Fruit fly (Drosophila melanogaster) whole organism, prepupa: ENCODE data around the gene CG42570.

Experiments
- Blimp-1 ChIP-seq: fragments of 200-800 bp; sonication (Bioruptor generic); optimal IDR thresholded peaks from 3 replicates; lab custom pipeline; 2017; ENCODE audit warnings: missing biosample characterization, missing genetic modification characterization, mild to moderate bottlenecking, moderate library complexity, missing genetic modification reagents
- CG10631 ChIP-seq: fragments of 200-800 bp; sonication (Bioruptor generic); optimal IDR thresholded peaks from 2 replicates; lab custom pipeline; 2016; ENCODE audit warnings: missing biosample characterization, missing genetic modification characterization
- CG10669 ChIP-seq: fragments of 200-800 bp; sonication (Bioruptor generic); optimal IDR thresholded peaks from 3 replicates; lab custom pipeline; 2018; ENCODE audit warnings: missing biosample characterization, mild to moderate bottlenecking, missing genetic modification characterization, moderate library complexity
- CG11294 ChIP-seq: fragments of 200-800 bp; sonication (Bioruptor generic); IDR thresholded peaks from 2 replicates; pipeline ENCODE4 v1.3.6; 2022; ENCODE audit warnings: missing biosample characterization, missing genetic modification characterization
- CG11762 ChIP-seq: fragments of 200-800 bp; sonication (Bioruptor generic); optimal IDR thresholded peaks from 3 replicates; lab custom pipeline; 2016; ENCODE audit warnings: missing biosample characterization, missing genetic modification characterization; ENCODE audit not compliant: insufficient read depth
- CG15336 ChIP-seq: fragments of 200-800 bp; sonication (Bioruptor generic); IDR thresholded peaks from 2 replicates; pipeline ENCODE4 v1.3.6; 2022; ENCODE audit warnings: missing biosample characterization, missing genetic modification characterization
- CG1621 ChIP-seq: fragments of 200-800 bp; sonication (Bioruptor generic); optimal IDR thresholded peaks from 3 replicates; lab custom pipeline; 2018; ENCODE audit warnings: missing biosample characterization, mild to moderate bottlenecking, missing genetic modification characterization
- CG16779 ChIP-seq: fragments of 200-800 bp; sonication (Bioruptor generic); optimal IDR thresholded peaks from 3 replicates; lab custom pipeline; 2017; ENCODE audit warnings: missing biosample characterization, mild to moderate bottlenecking, missing genetic modification characterization
- CG3032 ChIP-seq: fragments of 200-800 bp; optimal IDR thresholded peaks from 2 replicates; lab custom pipeline; 2019; ENCODE audit warnings: missing biosample characterization, mild to moderate bottlenecking, missing genetic modification characterization, moderate library complexity
- CG31627 ChIP-seq: fragments of 200-800 bp; sonication (Bioruptor generic); optimal IDR thresholded peaks from 3 replicates; lab custom pipeline; 2016; ENCODE audit warnings: missing biosample characterization, missing genetic modification characterization
- CG34406 ChIP-seq: fragments of 200-800 bp; sonication (Bioruptor generic); optimal IDR thresholded peaks from 3 replicates; lab custom pipeline; 2016; ENCODE audit warnings: missing biosample characterization, missing genetic modification characterization
- CG3919 ChIP-seq: fragments of 200-800 bp; sonication (Bioruptor generic); optimal IDR thresholded peaks from 3 replicates; lab custom pipeline; 2016; ENCODE audit warnings: missing biosample characterization, missing genetic modification characterization
- CG6276 ChIP-seq: fragments of 200-800 bp; sonication (Bioruptor generic); optimal IDR thresholded peaks from 2 replicates; lab custom pipeline; 2017; ENCODE audit warnings: missing biosample characterization, mild to moderate bottlenecking, missing genetic modification characterization
- CG6792 ChIP-seq: fragments of 200-800 bp; sonication (Bioruptor generic); optimal IDR thresholded peaks from 3 replicates; lab custom pipeline; 2016; ENCODE audit warnings: missing biosample characterization, missing genetic modification characterization
- CG6808 ChIP-seq: fragments of 200-800 bp; sonication (Bioruptor generic); optimal IDR thresholded peaks from 3 replicates; lab custom pipeline; 2017; ENCODE audit warnings: missing biosample characterization, missing genetic modification characterization, mild to moderate bottlenecking, moderate library complexity, missing genetic modification reagents
- CG6854 ChIP-seq: fragments of 200-800 bp; sonication (Bioruptor generic); optimal IDR thresholded peaks from 2 replicates; lab custom pipeline; 2017; ENCODE audit warnings: missing biosample characterization, mild to moderate bottlenecking, missing genetic modification characterization
- CG7368 ChIP-seq: fragments of 200-800 bp; sonication (Bioruptor generic); optimal IDR thresholded peaks from 3 replicates; lab custom pipeline; 2016; ENCODE audit warnings: missing biosample characterization, missing genetic modification characterization
- CG8119 ChIP-seq: fragments of 200-800 bp; sonication (Bioruptor generic); IDR thresholded peaks from 3 replicates; pipeline ENCODE4 v1.3.6; 2022; ENCODE audit warnings: missing biosample characterization, missing genetic modification characterization
- CG8319 ChIP-seq: fragments of 200-800 bp; sonication (Bioruptor generic); optimal IDR thresholded peaks from 3 replicates; lab custom pipeline; 2016; ENCODE audit warnings: missing biosample characterization, missing genetic modification characterization
- CG9139 ChIP-seq: fragments of 200-800 bp; sonication (Bioruptor generic); optimal IDR thresholded peaks from 3 replicates; lab custom pipeline; 2017; ENCODE audit warnings: missing biosample characterization, mild to moderate bottlenecking, missing genetic modification characterization
- Ets21C ChIP-seq: fragments of 200-800 bp; sonication (Bioruptor generic); optimal IDR thresholded peaks from 3 replicates; lab custom pipeline; 2016; ENCODE audit warnings: missing biosample characterization, missing genetic modification characterization
- Ets96B ChIP-seq: fragments of 200-800 bp; optimal IDR thresholded peaks from 2 replicates; lab custom pipeline; 2019; ENCODE audit warnings: missing biosample characterization, mild to moderate bottlenecking, missing genetic modification characterization, moderate library complexity
- Gug ChIP-seq: fragments of 200-800 bp; sonication (Bioruptor generic); IDR thresholded peaks from 2 replicates; pipeline ENCODE4 v1.3.6; 2022; ENCODE audit warnings: missing biosample characterization, missing genetic modification characterization
- Hr38 ChIP-seq: sonication (Bioruptor generic); optimal IDR thresholded peaks from 2 replicates; lab custom pipeline; 2016; ENCODE audit warnings: missing biosample characterization, missing genetic modification characterization
- Hr39 ChIP-seq: fragments of 200-800 bp; sonication (Bioruptor generic); optimal IDR thresholded peaks from 2 replicates; lab custom pipeline; 2016; ENCODE audit warnings: missing biosample characterization, missing genetic modification characterization
- Hr4 ChIP-seq: fragments of 200-800 bp; sonication (Bioruptor generic); optimal IDR thresholded peaks from 3 replicates; lab custom pipeline; 2016; ENCODE audit warnings: missing biosample characterization, missing genetic modification characterization
- Met ChIP-seq: fragments of 200-800 bp; sonication (Bioruptor generic); optimal IDR thresholded peaks from 3 replicates; lab custom pipeline; 2016; ENCODE audit warnings: missing biosample characterization, missing genetic modification characterization
- OdsH ChIP-seq: fragments of 200-800 bp; sonication (Bioruptor generic); optimal IDR thresholded peaks from 3 replicates; lab custom pipeline; 2016; ENCODE audit warnings: missing biosample characterization, missing genetic modification characterization
- Smox ChIP-seq: fragments of 200-800 bp; sonication (Bioruptor generic); optimal IDR thresholded peaks from 3 replicates; lab custom pipeline; 2016; ENCODE audit warnings: missing biosample characterization, missing genetic modification characterization
- Sox102F ChIP-seq: fragments of 200-800 bp; sonication (Bioruptor generic); optimal IDR thresholded peaks from 2 replicates; lab custom pipeline; 2016; ENCODE audit warnings: missing biosample characterization, mild to moderate bottlenecking, missing genetic modification characterization
- Sox14 ChIP-seq: fragments of 200-800 bp; sonication (Bioruptor generic); optimal IDR thresholded peaks from 3 replicates; lab custom pipeline; 2016; ENCODE audit warnings: missing biosample characterization, missing genetic modification characterization
- achi ChIP-seq: fragments of 200-800 bp; sonication (Bioruptor generic); optimal IDR thresholded peaks from 3 replicates; lab custom pipeline; 2016; ENCODE audit warnings: missing biosample characterization, missing genetic modification characterization
- cyc ChIP-seq: fragments of 200-800 bp; sonication (Bioruptor generic); optimal IDR thresholded peaks from 3 replicates; lab custom pipeline; 2016; ENCODE audit warnings: missing biosample characterization, missing genetic modification characterization
- eg ChIP-seq: fragments of 200-800 bp; sonication (Bioruptor generic); IDR thresholded peaks from 3 replicates; pipeline ENCODE4 v1.3.6; 2022; ENCODE audit warnings: missing biosample characterization, missing genetic modification characterization
- fd59A ChIP-seq: fragments of 200-800 bp; sonication (Bioruptor generic); optimal IDR thresholded peaks from 2 replicates; lab custom pipeline; 2017; ENCODE audit warnings: missing biosample characterization, mild to moderate bottlenecking, missing genetic modification characterization, missing genetic modification reagents
- fd85E ChIP-seq: fragments of 200-800 bp; sonication (Bioruptor generic); optimal IDR thresholded peaks from 3 replicates; lab custom pipeline; 2016; ENCODE audit warnings: missing biosample characterization, missing genetic modification characterization
- fkh ChIP-seq: fragments of 200-800 bp; sonication (Bioruptor generic); optimal IDR thresholded peaks from 3 replicates; lab custom pipeline; 2017; ENCODE audit warnings: missing biosample characterization, mild to moderate bottlenecking, missing genetic modification characterization, moderate library complexity
- lz ChIP-seq: fragments of 200-800 bp; sonication (Bioruptor generic); optimal IDR thresholded peaks from 3 replicates; lab custom pipeline; 2016; ENCODE audit warnings: missing biosample characterization, missing genetic modification characterization
- net ChIP-seq: fragments of 200-800 bp; sonication (Bioruptor generic); optimal IDR thresholded peaks from 3 replicates; lab custom pipeline; 2016; ENCODE audit warnings: missing biosample characterization, missing genetic modification characterization
- pdm3 ChIP-seq: fragments of 200-800 bp; sonication (Bioruptor generic); optimal IDR thresholded peaks from 3 replicates; lab custom pipeline; 2016; ENCODE audit warnings: missing biosample characterization, missing genetic modification characterization
- salr ChIP-seq, 2 experiments: fragments of 200-800 bp; sonication (Bioruptor generic); optimal IDR thresholded peaks; 3 replicates each; lab custom pipeline; 2016 to 2018; ENCODE audit warnings: missing biosample characterization in 2 of 2, missing genetic modification characterization in 2 of 2, mild to moderate bottlenecking in 1 of 2
- spab ChIP-seq: fragments of 200-800 bp; sonication (Bioruptor generic); optimal IDR thresholded peaks from 2 replicates; lab custom pipeline; 2017; ENCODE audit warnings: missing biosample characterization, mild to moderate bottlenecking, missing genetic modification characterization, missing genetic modification reagents
- ss ChIP-seq, 2 experiments: fragments of 200-800 bp; sonication (Bioruptor generic); optimal IDR thresholded peaks; 2 replicates in 1 of 2; 3 replicates in 1 of 2; lab custom pipeline; 2017 to 2018; ENCODE audit warnings: mild to moderate bottlenecking in 2 of 2, missing biosample characterization in 2 of 2, missing genetic modification characterization in 2 of 2, moderate library complexity in 1 of 2
- svp ChIP-seq: fragments of 200-800 bp; sonication (Bioruptor generic); peaks from one replicate; lab custom pipeline; 2016; ENCODE audit warnings: missing biosample characterization, missing genetic modification characterization
- topi ChIP-seq: fragments of 200-800 bp; sonication (Bioruptor generic); optimal IDR thresholded peaks from 3 replicates; lab custom pipeline; 2016; ENCODE audit warnings: missing biosample characterization, missing genetic modification characterization

Gene CG42570

DNA sequence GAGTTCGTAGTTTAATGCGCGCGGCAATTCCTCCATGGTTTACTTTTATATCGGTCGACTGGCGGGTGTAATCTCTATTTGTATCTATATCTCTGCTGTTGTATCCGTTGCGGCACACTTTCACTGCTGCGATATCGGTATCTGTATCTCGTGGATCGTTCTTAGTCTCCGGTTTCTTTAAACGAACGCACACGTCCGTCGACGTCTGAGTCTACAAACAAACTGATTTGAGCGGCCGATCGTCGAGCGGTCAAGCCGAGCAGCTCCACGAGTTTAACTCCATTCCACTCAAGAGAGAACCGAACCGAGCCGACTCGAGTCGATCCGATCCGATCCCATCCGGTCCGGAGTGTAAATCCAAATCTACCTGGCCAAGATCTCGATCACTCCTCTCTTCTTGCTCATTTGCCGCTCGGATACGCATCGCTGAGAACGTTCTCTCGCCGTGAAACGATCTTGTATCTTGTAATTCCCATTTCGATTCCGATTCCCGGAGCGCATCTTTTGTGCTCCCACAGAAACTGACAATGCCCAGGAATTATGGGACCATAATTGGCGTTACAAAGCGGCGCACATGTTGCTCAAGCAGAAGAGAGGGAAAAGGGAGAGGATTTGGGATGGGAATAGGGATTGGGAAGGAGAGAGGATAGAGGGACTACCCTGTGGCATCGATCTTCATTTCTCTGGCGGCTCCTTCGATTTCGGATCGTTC, 17.8 kb upstream of the CG42570 start, which contains the start of gene comm2:
Gene comm2 (minus strand): TSS at position 225 of the 712 bp plus-strand sequence.
- TF ChIP-seq Sox14 (no peak), ss (GFP tag; optimal IDR thresholded peaks at IDR 0.05; lab: Kevin White, UChicago) (peak in 1 of 2 experiments; percentile 15), cyc (GFP tag; lab: Kevin White, UChicago) (no peak), Sox102F (GFP tag; lab: Kevin White, UChicago) (peak; percentile 33), achi (GFP tag; lab: Kevin White, UChicago) (peak; percentile 9), eg (GFP tag; lab: Robert Waterston, UW) (peak; percentile 48; the same call in 1 of the 3 replicates), CG15336 (GFP tag; lab: Robert Waterston, UW) (peak; percentile 22; the same call in 1 of the 2 replicates), fd59A (GFP tag; lab: Kevin White, UChicago) (no peak), CG6854 (GFP tag; lab: Kevin White, UChicago) (no peak), CG9139 (GFP tag; lab: Kevin White, UChicago) (no peak), CG8119 (GFP tag; lab: Robert Waterston, UW) (no peak), CG1621 (tag; lab: Kevin White, UChicago) (peak; percentile 61), Hr4 (GFP tag; lab: Kevin White, UChicago) (no peak), CG6792 (GFP tag; lab: Kevin White, UChicago) (no peak), CG6276 (no peak), CG6808 (GFP tag; lab: Kevin White, UChicago) (no peak), CG34406 (GFP tag; lab: Kevin White, UChicago) (no peak), Blimp-1 (peak; percentile 39), CG3919 (GFP tag; lab: Kevin White, UChicago) (peak; percentile 24), Hr39 (no peak), salr (GFP tag; optimal IDR thresholded peaks at IDR 0.05; lab: Kevin White, UChicago) (no peak), fd85E (GFP tag; lab: Kevin White, UChicago) (no peak), CG7368 (GFP tag; lab: Kevin White, UChicago) (no peak), CG31627 (GFP tag; lab: Kevin White, UChicago) (no peak), CG16779 (peak; percentile 30), pdm3 (GFP tag; lab: Kevin White, UChicago) (no peak), topi (GFP tag; lab: Kevin White, UChicago) (no peak), CG10631 (GFP tag; lab: Kevin White, UChicago) (no peak), OdsH (no peak), net (GFP tag; lab: Kevin White, UChicago) (no peak), CG10669 (GFP tag; lab: Kevin White, UChicago) (no peak), Gug (GFP tag; lab: Robert Waterston, UW) (no peak), fkh (GFP tag; lab: Kevin White, UChicago) (peak; percentile 38)

DNA sequence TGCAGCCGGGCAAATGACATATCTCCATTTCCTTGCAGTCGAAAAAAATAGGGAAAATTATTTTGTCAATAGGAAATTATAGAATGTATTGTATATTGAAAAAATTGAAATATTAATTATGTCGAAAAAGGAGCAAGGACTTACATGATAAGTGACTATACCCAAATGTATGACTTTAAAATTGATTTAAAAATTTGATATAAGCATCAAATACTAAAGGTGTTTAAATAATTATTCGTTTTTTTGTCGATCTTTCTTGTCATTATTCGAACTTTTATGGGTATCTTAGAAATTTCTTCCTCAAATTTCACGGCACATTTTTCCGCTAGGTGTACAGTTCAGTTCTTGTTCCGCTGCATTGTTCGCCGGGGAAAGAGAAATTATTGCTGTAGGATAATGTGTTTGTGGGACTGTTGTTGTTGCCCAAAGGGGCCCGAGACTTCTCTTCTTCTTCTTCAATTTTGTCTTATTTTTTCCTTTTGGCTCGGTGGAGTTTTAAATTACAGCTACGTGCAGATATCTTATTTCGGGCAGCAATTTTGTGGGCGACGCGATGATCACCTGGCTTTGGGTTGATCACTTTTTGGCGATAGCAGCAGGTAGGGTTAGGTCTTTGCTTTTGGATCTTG, 17.2 kb upstream of the CG42570 start:
- peak; percentile 75 for TF ChIP-seq pdm3 (GFP tag; lab: Kevin White, UChicago)
- TF ChIP-seq CG8319 (GFP tag; lab: Kevin White, UChicago): peak; percentile 49
- TF ChIP-seq OdsH: peak; percentile 80
- peak; percentile 85 for TF ChIP-seq Ets96B (tag; lab: Kevin White, UChicago)
- TF ChIP-seq achi (GFP tag; lab: Kevin White, UChicago): peak; percentile 84
- no peak for TF ChIP-seq CG16779
- peak; percentile 74 for TF ChIP-seq CG3032
- TF ChIP-seq fd85E (GFP tag; lab: Kevin White, UChicago): no peak
- peak; percentile 66 for TF ChIP-seq spab (GFP tag; lab: Kevin White, UChicago)
- TF ChIP-seq CG6808 (GFP tag; lab: Kevin White, UChicago): peak; percentile 79
- peak; percentile 62 for TF ChIP-seq Ets21C (GFP tag; lab: Kevin White, UChicago)
- peak; percentile 76 for TF ChIP-seq Hr39
- TF ChIP-seq svp: peak; percentile 95
- peak; percentile 77 for TF ChIP-seq CG34406 (GFP tag; lab: Kevin White, UChicago)
- TF ChIP-seq fd59A (GFP tag; lab: Kevin White, UChicago): peak; percentile 76
- peak; percentile 46 for TF ChIP-seq CG11762 (GFP tag; lab: Kevin White, UChicago)
- peak; percentile 59 for TF ChIP-seq CG3919 (GFP tag; lab: Kevin White, UChicago)
- TF ChIP-seq CG11294 (GFP tag; lab: Robert Waterston, UW): no peak
- peak; percentile 33 for TF ChIP-seq CG9139 (GFP tag; lab: Kevin White, UChicago)
- no peak for TF ChIP-seq Hr38
- TF ChIP-seq lz (GFP tag; lab: Kevin White, UChicago): peak; percentile 74
- peak; percentile 62 for TF ChIP-seq net (GFP tag; lab: Kevin White, UChicago)
- peak; percentile 83 for TF ChIP-seq CG10631 (GFP tag; lab: Kevin White, UChicago)
- peak; percentile 41 for TF ChIP-seq CG10669 (GFP tag; lab: Kevin White, UChicago)
- TF ChIP-seq CG6792 (GFP tag; lab: Kevin White, UChicago): peak; percentile 72
- peak; percentile 20 to 83 for TF ChIP-seq salr (GFP tag; optimal IDR thresholded peaks at IDR 0.05; lab: Kevin White, UChicago)
- peak; percentile 89 for TF ChIP-seq Smox
- TF ChIP-seq ss (GFP tag; optimal IDR thresholded peaks at IDR 0.05; lab: Kevin White, UChicago): peak; percentile 35 to 55
- TF ChIP-seq Met (GFP tag; lab: Kevin White, UChicago): peak; percentile 49
- no peak for TF ChIP-seq eg (GFP tag; lab: Robert Waterston, UW)
